Fruit fly (Drosophila melanogaster): ENCODE results near the gene Vha13.

Vha13 gene

dm6 chr3R:19642893-19643270 is 1.3 kb downstream of the Vha13 start:
- TF ChIP-seq CG9437 (GFP tag; optimal IDR thresholded peaks at IDR 0.05) (peak; percentile 25), lbe (GFP tag; optimal IDR thresholded peaks at IDR 0.05) (peak; percentile 41), CG12219 (GFP tag; optimal IDR thresholded peaks at IDR 0.05) (no peak), CG10267 (tag; optimal IDR thresholded peaks at IDR 0.05) (peak; percentile 87), CG14710 (tag; optimal IDR thresholded peaks at IDR 0.05) (peak; percentile 8), bab2 (GFP tag; optimal IDR thresholded peaks at IDR 0.05) (peak; percentile 16), peb (GFP tag; IDR thresholded peaks at IDR 0.05) (no peak), CG13123 (GFP tag; optimal IDR thresholded peaks at IDR 0.05) (no peak), chinmo (GFP tag; IDR thresholded peaks at IDR 0.05; ENCODE audit: partially characterized antibody) (peak; percentile 80; the same call in 3 of the 4 replicates), C15 (GFP tag; IDR thresholded peaks at IDR 0.05) (no peak), Mrtf (GFP tag; IDR thresholded peaks at IDR 0.05) (0 out of 3 replicates have a peak, but pooled peaks have one; percentile 26), Fer2 (tag; optimal IDR thresholded peaks at IDR 0.05) (no peak), scrt (GFP tag; optimal IDR thresholded peaks at IDR 0.05) (no peak), CG10979 (tag; optimal IDR thresholded peaks at IDR 0.05) (no peak), vvl (GFP tag; IDR thresholded peaks at IDR 0.05) (peak; percentile 39; the same call in 1 of the 2 replicates), vnd (GFP tag; IDR thresholded peaks at IDR 0.05; ENCODE audit: partially characterized antibody) (peak; percentile 67; the same call in 1 of the 3 replicates), CG9215 (GFP tag; IDR thresholded peaks at IDR 0.05) (no peak), Bgb (GFP tag; IDR thresholded peaks at IDR 0.05; ENCODE audit: partially characterized antibody) (peak; percentile 85), CG12071 (GFP tag; optimal IDR thresholded peaks at IDR 0.05) (no peak), CG13894 (tag; optimal IDR thresholded peaks at IDR 0.05) (no peak), CG10274 (GFP tag; optimal IDR thresholded peaks at IDR 0.05) (no peak), bbx (GFP tag; IDR thresholded peaks at IDR 0.05; ENCODE audit: partially characterized antibody) (peak; percentile 88), CG15269 (tag; optimal IDR thresholded peaks at IDR 0.05) (no peak), tap (tag; optimal IDR thresholded peaks at IDR 0.05) (no peak), CG7786 (GFP tag; optimal IDR thresholded peaks at IDR 0.05) (peak; percentile 1), CG6854 (GFP tag; optimal IDR thresholded peaks at IDR 0.05) (no peak), CG18262 (tag; optimal IDR thresholded peaks at IDR 0.05) (no peak), D (optimal IDR thresholded peaks at IDR 0.05) (no peak), D (GFP tag; optimal IDR thresholded peaks at IDR 0.05) (no peak), CG13775 (GFP tag; optimal IDR thresholded peaks at IDR 0.05) (no peak), CG12155 (GFP tag; optimal IDR thresholded peaks at IDR 0.05) (peak; percentile 76), Ets65A (GFP tag) (no peak), CG7745 (tag; optimal IDR thresholded peaks at IDR 0.05) (no peak), E2f1 (GFP tag; IDR thresholded peaks at IDR 0.05) (peak; percentile 23; the same call in 1 of the 2 replicates), nau (GFP tag; optimal IDR thresholded peaks at IDR 0.05) (no peak), chif (GFP tag; optimal IDR thresholded peaks at IDR 0.05) (no peak), ato (GFP tag; IDR thresholded peaks at IDR 0.05; ENCODE audit: partially characterized antibody) (peak; percentile 76), usp (GFP tag; optimal IDR thresholded peaks at IDR 0.05) (no peak), CG10959 (GFP tag; IDR thresholded peaks at IDR 0.05) (no peak), CG8281 (tag; optimal IDR thresholded peaks at IDR 0.05) (no peak), ara (GFP tag; IDR thresholded peaks at IDR 0.05) (no peak), aop (GFP tag; IDR thresholded peaks at IDR 0.05) (no peak), zen (tag; optimal IDR thresholded peaks at IDR 0.05) (no peak), inv (GFP tag; IDR thresholded peaks at IDR 0.05; ENCODE audit: partially characterized antibody) (peak; percentile 53), CG6272 (GFP tag; IDR thresholded peaks at IDR 0.05) (no peak), CG2202 (tag; optimal IDR thresholded peaks at IDR 0.05) (no peak), ftz-f1 (GFP tag; optimal IDR thresholded peaks at IDR 0.05) (no peak), CG30020 (tag; optimal IDR thresholded peaks at IDR 0.05) (no peak), ro (GFP tag; IDR thresholded peaks at IDR 0.05) (no peak), Nf-YC (tag; optimal IDR thresholded peaks at IDR 0.05) (no peak), gfzf (GFP tag; optimal IDR thresholded peaks at IDR 0.05) (no peak)
